Fruit fly (Drosophila melanogaster) whole organism, pupa: ENCODE results near the gene Prosbeta5R2.

Experiments
- CG10348 ChIP-seq: fragments of 200-800 bp; sonication (Bioruptor generic); IDR thresholded peaks from 2 replicates; pipeline ENCODE4 v1.3.6; 2022; ENCODE audit warnings: missing biosample characterization, missing genetic modification characterization
- CG12605 ChIP-seq: fragments of 200-800 bp; sonication (Bioruptor generic); IDR thresholded peaks from 2 replicates; pipeline ENCODE4 v1.3.6; 2022; ENCODE audit warnings: missing biosample characterization, missing genetic modification characterization
- CG13204 ChIP-seq: fragments of 200-800 bp; sonication (Bioruptor generic); optimal IDR thresholded peaks from 2 replicates; lab custom pipeline; 2018; ENCODE audit warnings: missing biosample characterization, mild to moderate bottlenecking, missing genetic modification characterization, moderate library complexity
- CG14655 ChIP-seq: fragments of 200-800 bp; sonication (Bioruptor generic); optimal IDR thresholded peaks from 3 replicates; lab custom pipeline; 2017; ENCODE audit warnings: mild to moderate bottlenecking, missing biosample characterization, missing genetic modification reagents, missing genetic modification characterization
- CG15710 ChIP-seq: fragments of 200-800 bp; sonication (Bioruptor generic); optimal IDR thresholded peaks from 2 replicates; lab custom pipeline; 2018; ENCODE audit warnings: missing biosample characterization, mild to moderate bottlenecking, missing genetic modification characterization, moderate library complexity
- CG17806 ChIP-seq: fragments of 200-800 bp; sonication (Bioruptor generic); optimal IDR thresholded peaks from 2 replicates; lab custom pipeline; 2018; ENCODE audit warnings: missing biosample characterization, mild to moderate bottlenecking, missing genetic modification characterization, moderate library complexity
- CG32121 ChIP-seq: fragments of 200-800 bp; sonication (Bioruptor generic); IDR thresholded peaks from 2 replicates; pipeline ENCODE4 v1.3.6; 2022; ENCODE audit warnings: missing biosample characterization, missing genetic modification characterization
- CG34367 ChIP-seq: fragments of 200-800 bp; sonication (Bioruptor generic); optimal IDR thresholded peaks from 2 replicates; lab custom pipeline; 2018; ENCODE audit warnings: missing biosample characterization, mild to moderate bottlenecking, missing genetic modification characterization
- CG4496 ChIP-seq: fragments of 200-800 bp; sonication (Bioruptor generic); IDR thresholded peaks from 3 replicates; pipeline ENCODE4 v1.3.6; 2022; ENCODE audit warnings: missing biosample characterization, missing genetic modification characterization
- CG8159 ChIP-seq: fragments of 200-800 bp; sonication (Bioruptor generic); optimal IDR thresholded peaks from 3 replicates; lab custom pipeline; 2018; ENCODE audit warnings: missing biosample characterization, mild to moderate bottlenecking, missing genetic modification characterization, moderate library complexity
- CG8301 ChIP-seq: fragments of 200-800 bp; sonication (Bioruptor generic); optimal IDR thresholded peaks from 2 replicates; lab custom pipeline; 2018; ENCODE audit warnings: missing biosample characterization, mild to moderate bottlenecking, missing genetic modification characterization
- CG9948 ChIP-seq: fragments of 200-800 bp; sonication (Bioruptor generic); optimal IDR thresholded peaks from 2 replicates; lab custom pipeline; 2018; ENCODE audit warnings: missing biosample characterization, mild to moderate bottlenecking, missing genetic modification characterization, moderate library complexity
- D1 ChIP-seq: fragments of 200-800 bp; sonication (Bioruptor generic); optimal IDR thresholded peaks from 2 replicates; lab custom pipeline; 2018; ENCODE audit warnings: missing biosample characterization, mild to moderate bottlenecking, missing genetic modification characterization, moderate library complexity
- EcR ChIP-seq: fragments of 200-800 bp; sonication (Bioruptor generic); optimal IDR thresholded peaks from 3 replicates; lab custom pipeline; 2019; ENCODE audit warnings: missing biosample characterization, missing genetic modification characterization, mild to moderate bottlenecking, moderate library complexity, missing genetic modification reagents
- Ets98B ChIP-seq: fragments of 200-800 bp; sonication (Bioruptor generic); IDR thresholded peaks from 2 replicates; pipeline ENCODE4 v1.3.6; 2022; ENCODE audit warnings: missing biosample characterization, missing genetic modification characterization
- Pif1A ChIP-seq: fragments of 200-800 bp; sonication (Bioruptor generic); optimal IDR thresholded peaks from 3 replicates; lab custom pipeline; 2016; ENCODE audit warnings: missing biosample characterization, missing genetic modification characterization
- Pif1B ChIP-seq: fragments of 200-800 bp; sonication (Bioruptor generic); optimal IDR thresholded peaks from 3 replicates; lab custom pipeline; 2016; ENCODE audit warnings: missing biosample characterization, missing genetic modification characterization
- Snoo ChIP-seq: fragments of 200-800 bp; sonication (Bioruptor generic); optimal IDR thresholded peaks from 3 replicates; lab custom pipeline; 2017; ENCODE audit warnings: missing biosample characterization, mild to moderate bottlenecking, missing genetic modification characterization, inconsistent platforms
- fd96Ca ChIP-seq: fragments of 200-800 bp; sonication (Bioruptor generic); IDR thresholded peaks from 3 replicates; pipeline ENCODE4 v1.3.6; 2022; ENCODE audit warnings: missing biosample characterization, missing genetic modification characterization
- gl ChIP-seq: fragments of 200-800 bp; sonication (Bioruptor generic); optimal IDR thresholded peaks from 2 replicates; lab custom pipeline; 2018; ENCODE audit warnings: missing biosample characterization, mild to moderate bottlenecking, missing genetic modification characterization
- rn ChIP-seq: fragments of 200-800 bp; sonication (Bioruptor generic); IDR thresholded peaks from 2 replicates; pipeline ENCODE4 v1.3.6; 2022; ENCODE audit warnings: missing biosample characterization, missing genetic modification characterization

Prosbeta5R2 gene

dm6 chr2L:17982372-17982771 is 7.8 kb upstream of the Prosbeta5R2 start, which contains the start of gene btv:
btv (minus strand) TSS chr2L:17982472.
- TF ChIP-seq CG8301 (tag; lab: Kevin White, UChicago) = no peak
- TF ChIP-seq CG34367 (tag; lab: Kevin White, UChicago) = no peak
- no peak for TF ChIP-seq CG12605
- no peak for TF ChIP-seq CG9948 (tag; lab: Kevin White, UChicago)
- TF ChIP-seq Pif1B (GFP tag; lab: Kevin White, UChicago) = no peak
- TF ChIP-seq CG32121 (GFP tag; lab: Robert Waterston, UW) = no peak
- TF ChIP-seq D1 (tag; lab: Kevin White, UChicago) = no peak
- TF ChIP-seq CG10348 (GFP tag; lab: Robert Waterston, UW) = no peak
- no peak for TF ChIP-seq fd96Ca (GFP tag; lab: Robert Waterston, UW)
- no peak for TF ChIP-seq EcR (GFP tag; lab: Kevin White, UChicago)
- TF ChIP-seq gl (tag; lab: Kevin White, UChicago) = no peak
- TF ChIP-seq CG8159 (tag; lab: Kevin White, UChicago) = no peak
- no peak for TF ChIP-seq CG15710
- TF ChIP-seq Pif1A (GFP tag; lab: Kevin White, UChicago) = no peak
- TF ChIP-seq CG13204 = no peak
- TF ChIP-seq CG4496 = no peak
- TF ChIP-seq Ets98B (GFP tag; lab: Robert Waterston, UW) = no peak

- TF ChIP-seq CG14655 (no peak), Ets98B (GFP tag; lab: Robert Waterston, UW) (no peak), D1 (tag; lab: Kevin White, UChicago) (no peak), gl (tag; lab: Kevin White, UChicago) (no peak), CG8301 (tag; lab: Kevin White, UChicago) (no peak)
These were observed 4.1 kb upstream of the Prosbeta5R2 start, which contains the start of gene CG5681 for dm6 chr2L:17986099-17986498. CG5681 (plus strand) TSS chr2L:17986399.

dm6 chr2L:17988955-17989354 is 1.3 kb upstream of the Prosbeta5R2 start:
- no peak for TF ChIP-seq CG9948 (tag; lab: Kevin White, UChicago)
- TF ChIP-seq Snoo (tag; lab: Kevin White, UChicago) = no peak
- no peak for TF ChIP-seq gl (tag; lab: Kevin White, UChicago)
- TF ChIP-seq CG4496 = no peak

dm6 chr2L:17990771-17991170 is 553 bp downstream of the Prosbeta5R2 start:
- TF ChIP-seq fd96Ca (GFP tag; lab: Robert Waterston, UW) = no peak
- TF ChIP-seq rn (GFP tag; lab: Robert Waterston, UW) = no peak

dm6 chr2L:18002149-18002548 is 11.9 kb downstream of the Prosbeta5R2 start:
- TF ChIP-seq EcR (GFP tag; lab: Kevin White, UChicago) = peak; percentile 69
- no peak for TF ChIP-seq CG34367 (tag; lab: Kevin White, UChicago)

dm6 chr2L:18003028-18003836 is 13.0 kb downstream of the Prosbeta5R2 start:
- peak; percentile 14 for TF ChIP-seq gl (tag; lab: Kevin White, UChicago)
- peak; percentile 76 for TF ChIP-seq CG15710
- TF ChIP-seq EcR (GFP tag; lab: Kevin White, UChicago) = peak; percentile 23
- peak; percentile 82 for TF ChIP-seq CG12605
- TF ChIP-seq CG4496 = peak; percentile 93
- peak; percentile 53 for TF ChIP-seq Pif1A (GFP tag; lab: Kevin White, UChicago)
- TF ChIP-seq Pif1B (GFP tag; lab: Kevin White, UChicago) = peak; percentile 68
- TF ChIP-seq CG34367 (tag; lab: Kevin White, UChicago) = peak; percentile 58
- peak; percentile 53; the same call in 1 of the 2 replicates for TF ChIP-seq CG10348 (GFP tag; lab: Robert Waterston, UW)
- peak; percentile 91 for TF ChIP-seq Ets98B (GFP tag; lab: Robert Waterston, UW)
- peak; percentile 87 for TF ChIP-seq fd96Ca (GFP tag; lab: Robert Waterston, UW)
- peak; percentile 89 for TF ChIP-seq rn (GFP tag; lab: Robert Waterston, UW)
- TF ChIP-seq CG17806 (tag; lab: Kevin White, UChicago) = peak; percentile 81
- TF ChIP-seq Snoo (tag; lab: Kevin White, UChicago) = peak; percentile 62
- TF ChIP-seq CG9948 (tag; lab: Kevin White, UChicago) = peak; percentile 76
- peak; percentile 95 for TF ChIP-seq CG32121 (GFP tag; lab: Robert Waterston, UW)
- peak; percentile 1 for TF ChIP-seq D1 (tag; lab: Kevin White, UChicago)
- peak; percentile 45 for TF ChIP-seq CG13204
- peak; percentile 80 for TF ChIP-seq CG14655
- peak; percentile 75 for TF ChIP-seq CG8301 (tag; lab: Kevin White, UChicago)
- TF ChIP-seq CG8159 (tag; lab: Kevin White, UChicago) = peak; percentile 76
- TF ChIP-seq, all 21 proteins: peak for 21

dm6 chr2L:18005481-18005880 is 15.3 kb downstream of the Prosbeta5R2 start:
- TF ChIP-seq EcR (GFP tag; lab: Kevin White, UChicago) = no peak
- peak; percentile 45 for TF ChIP-seq CG8159 (tag; lab: Kevin White, UChicago)
- no peak for TF ChIP-seq CG10348 (GFP tag; lab: Robert Waterston, UW)
- TF ChIP-seq Pif1B (GFP tag; lab: Kevin White, UChicago) = peak; percentile 29
- TF ChIP-seq CG34367 (tag; lab: Kevin White, UChicago) = peak; percentile 36
- peak; percentile 67 for TF ChIP-seq CG9948 (tag; lab: Kevin White, UChicago)
- TF ChIP-seq CG14655 = peak; percentile 83
- peak; percentile 45; the same call in 1 of the 2 replicates for TF ChIP-seq Ets98B (GFP tag; lab: Robert Waterston, UW)
- no peak for TF ChIP-seq CG32121 (GFP tag; lab: Robert Waterston, UW)
- TF ChIP-seq D1 (tag; lab: Kevin White, UChicago) = no peak
- TF ChIP-seq CG17806 (tag; lab: Kevin White, UChicago) = peak; percentile 49
- no peak for TF ChIP-seq CG15710
- no peak; the same call in 1 of the 2 replicates for TF ChIP-seq rn (GFP tag; lab: Robert Waterston, UW)
- peak; percentile 39; the same call in 2 of the 3 replicates for TF ChIP-seq CG4496
- TF ChIP-seq CG12605 = no peak
- peak; percentile 80 for TF ChIP-seq CG8301 (tag; lab: Kevin White, UChicago)
- TF ChIP-seq Pif1A (GFP tag; lab: Kevin White, UChicago) = peak; percentile 55
- TF ChIP-seq Snoo (tag; lab: Kevin White, UChicago) = no peak
- TF ChIP-seq gl (tag; lab: Kevin White, UChicago) = no peak
- TF ChIP-seq CG13204 = no peak
- TF ChIP-seq fd96Ca (GFP tag; lab: Robert Waterston, UW) = peak; percentile 75
- TF ChIP-seq, all 21 proteins: peak for 11
